Fruit fly (Drosophila melanogaster): ENCODE measurements around the gene pigs.
A peak's percentile ranks its signal among the peaks of the same experiment; 100 is the strongest.

The pigs gene

DNA sequence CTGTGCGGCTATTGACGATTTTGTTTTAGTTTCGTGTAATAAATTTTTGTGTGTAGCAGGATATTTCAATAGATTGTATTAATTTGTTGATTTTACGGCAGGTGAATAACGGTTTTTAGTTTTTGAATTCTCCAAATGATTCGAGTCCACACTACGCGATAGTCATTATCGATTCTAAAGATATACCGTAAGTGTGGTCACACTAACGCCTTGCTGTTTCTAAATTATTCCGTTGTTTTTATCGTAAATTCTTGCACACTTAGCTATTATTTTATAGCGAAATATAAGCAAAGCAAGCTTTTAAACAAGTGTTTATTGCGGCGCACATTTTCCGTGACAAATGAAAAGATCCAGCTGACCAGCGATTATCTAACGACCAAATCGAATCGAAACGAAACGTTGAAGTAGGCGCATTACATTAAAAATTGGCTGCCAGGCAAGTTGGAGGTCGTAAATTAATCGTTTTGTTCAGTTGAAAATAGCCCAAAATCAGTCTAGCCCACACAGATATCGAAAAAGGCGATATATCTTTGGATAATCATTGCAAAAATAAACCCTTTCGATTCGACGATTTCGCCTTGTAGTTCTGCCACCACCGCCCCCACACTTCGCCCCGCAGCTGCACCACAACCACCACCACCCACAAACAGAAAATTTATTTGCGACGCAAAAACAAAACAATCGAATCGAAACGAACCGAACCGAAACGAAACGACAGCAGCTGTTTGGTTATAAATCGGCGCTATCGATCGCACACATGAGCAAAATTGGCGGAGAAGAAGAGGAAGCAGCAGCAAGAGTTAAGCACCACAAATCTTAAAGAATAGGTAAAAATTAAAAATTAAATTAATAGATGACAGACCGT is 84.0 kb downstream of the pigs start, which contains the start of gene Pink1:
Pink1 (plus strand) TSS at position 164 of the 865 bp plus-strand sequence.
- TF ChIP-seq CG9948 (tag; optimal IDR thresholded peaks at IDR 0.05), result no peak
- TF ChIP-seq CG8301 (tag; optimal IDR thresholded peaks at IDR 0.05), result no peak
- no peak for TF ChIP-seq EcR (GFP tag; optimal IDR thresholded peaks at IDR 0.05)
- no peak for TF ChIP-seq CG34367 (tag; optimal IDR thresholded peaks at IDR 0.05)
- no peak for TF ChIP-seq Ets98B (GFP tag; IDR thresholded peaks at IDR 0.05)
- no peak for TF ChIP-seq CG4496 (GFP tag; IDR thresholded peaks at IDR 0.05)
- no peak for TF ChIP-seq CG32121 (GFP tag; IDR thresholded peaks at IDR 0.05)
- TF ChIP-seq fd96Ca (GFP tag; IDR thresholded peaks at IDR 0.05), result no peak
- TF ChIP-seq Pif1A (GFP tag; optimal IDR thresholded peaks at IDR 0.05), result no peak
- TF ChIP-seq gl (tag; optimal IDR thresholded peaks at IDR 0.05), result no peak
- no peak for TF ChIP-seq CG15710 (tag; optimal IDR thresholded peaks at IDR 0.05)
- TF ChIP-seq D1 (tag; optimal IDR thresholded peaks at IDR 0.05), result no peak
- TF ChIP-seq CG14655 (GFP tag; optimal IDR thresholded peaks at IDR 0.05), result no peak
- no peak for TF ChIP-seq CG13204 (GFP tag; optimal IDR thresholded peaks at IDR 0.05)
- no peak for TF ChIP-seq CG8159 (tag; optimal IDR thresholded peaks at IDR 0.05)
- TF ChIP-seq CG17806 (tag; optimal IDR thresholded peaks at IDR 0.05), result no peak

- TF ChIP-seq CG14655 (GFP tag; optimal IDR thresholded peaks at IDR 0.05) (no peak), D1 (tag; optimal IDR thresholded peaks at IDR 0.05) (no peak), EcR (GFP tag; optimal IDR thresholded peaks at IDR 0.05) (peak; percentile 43)
Measured at dm6 chrX:6687267-6687666, 87.4 kb downstream of the pigs start, which contains the start of gene CG44303. Gene CG44303 (minus strand): TSS chrX:6687420.

dm6 chrX:6688620-6689400 is 88.9 kb downstream of the pigs start, which contains the start of gene CG3184:
Gene CG3184 (minus strand): TSS chrX:6688774.
- no peak for TF ChIP-seq rn (GFP tag; IDR thresholded peaks at IDR 0.05)
- TF ChIP-seq CG32121 (GFP tag; IDR thresholded peaks at IDR 0.05), result no peak
- TF ChIP-seq gl (tag; optimal IDR thresholded peaks at IDR 0.05), result no peak
- no peak for TF ChIP-seq EcR (GFP tag; optimal IDR thresholded peaks at IDR 0.05)
- no peak for TF ChIP-seq Pif1A (GFP tag; optimal IDR thresholded peaks at IDR 0.05)
- TF ChIP-seq CG4496 (GFP tag; IDR thresholded peaks at IDR 0.05), result no peak
- TF ChIP-seq CG34367 (tag; optimal IDR thresholded peaks at IDR 0.05), result no peak
- no peak for TF ChIP-seq CG13204 (GFP tag; optimal IDR thresholded peaks at IDR 0.05)
- no peak for TF ChIP-seq CG10348 (GFP tag; IDR thresholded peaks at IDR 0.05)
- no peak for TF ChIP-seq fd96Ca (GFP tag; IDR thresholded peaks at IDR 0.05)
- TF ChIP-seq Pif1B (GFP tag; optimal IDR thresholded peaks at IDR 0.05), result no peak

- TF ChIP-seq CG10348 (GFP tag; IDR thresholded peaks at IDR 0.05), result no peak
- TF ChIP-seq CG32121 (GFP tag; IDR thresholded peaks at IDR 0.05), result 0 out of 2 replicates have a peak, but pooled peaks have one; percentile 18
- no peak for TF ChIP-seq CG17806 (tag; optimal IDR thresholded peaks at IDR 0.05)
- no peak for TF ChIP-seq gl (tag; optimal IDR thresholded peaks at IDR 0.05)
- no peak for TF ChIP-seq Pif1B (GFP tag; optimal IDR thresholded peaks at IDR 0.05)
- no peak for TF ChIP-seq CG12605 (GFP tag; IDR thresholded peaks at IDR 0.05)
- TF ChIP-seq CG4496 (GFP tag; IDR thresholded peaks at IDR 0.05), result no peak
- TF ChIP-seq CG8159 (tag; optimal IDR thresholded peaks at IDR 0.05), result no peak
- TF ChIP-seq rn (GFP tag; IDR thresholded peaks at IDR 0.05), result no peak
- no peak for TF ChIP-seq CG8301 (tag; optimal IDR thresholded peaks at IDR 0.05)
- no peak for TF ChIP-seq D1 (tag; optimal IDR thresholded peaks at IDR 0.05)
- peak; percentile 73 for TF ChIP-seq CG13204 (GFP tag; optimal IDR thresholded peaks at IDR 0.05)
- peak; percentile 10 for TF ChIP-seq CG15710 (tag; optimal IDR thresholded peaks at IDR 0.05)
- TF ChIP-seq CG34367 (tag; optimal IDR thresholded peaks at IDR 0.05), result no peak
- TF ChIP-seq Ets98B (GFP tag; IDR thresholded peaks at IDR 0.05), result no peak; the same call in 1 of the 2 replicates
- TF ChIP-seq CG9948 (tag; optimal IDR thresholded peaks at IDR 0.05), result no peak
Measured at dm6 chrX:6694105-6694788, 94.4 kb downstream of the pigs start.

DNA sequence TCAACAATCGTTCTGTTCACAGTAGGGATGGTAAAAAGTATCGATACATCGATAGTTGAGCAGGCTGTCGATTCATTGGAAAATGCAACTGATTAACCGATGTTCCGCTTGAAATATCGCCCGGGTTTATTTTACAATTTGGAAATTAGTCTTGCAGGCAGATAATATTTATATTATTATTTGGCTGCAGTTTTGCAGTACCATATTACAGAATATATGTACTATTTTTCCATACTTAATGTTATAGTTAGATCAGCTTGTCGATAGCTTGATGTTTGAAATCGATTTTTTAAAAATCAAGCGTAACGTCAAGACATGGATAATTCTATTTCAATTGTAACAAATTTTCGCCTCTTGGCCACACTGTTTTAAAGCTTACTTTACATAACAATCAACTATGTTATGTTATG is 95.1 kb downstream of the pigs start, which contains the start of gene CG14442:
CG14442 (minus strand) TSS at position 29 of the 410 bp plus-strand sequence.
- TF ChIP-seq fd96Ca (GFP tag; IDR thresholded peaks at IDR 0.05), result peak; percentile 11; the same call in 1 of the 3 replicates
- TF ChIP-seq CG8301 (tag; optimal IDR thresholded peaks at IDR 0.05), result no peak
- peak; percentile 21 for TF ChIP-seq CG17806 (tag; optimal IDR thresholded peaks at IDR 0.05)
- peak; percentile 30 for TF ChIP-seq CG8159 (tag; optimal IDR thresholded peaks at IDR 0.05)
- peak; percentile 36; the same call in 1 of the 3 replicates for TF ChIP-seq CG4496 (GFP tag; IDR thresholded peaks at IDR 0.05)
- TF ChIP-seq Pif1B (GFP tag; optimal IDR thresholded peaks at IDR 0.05), result peak; percentile 6
- no peak for TF ChIP-seq Snoo (tag; optimal IDR thresholded peaks at IDR 0.05)
- no peak for TF ChIP-seq gl (tag; optimal IDR thresholded peaks at IDR 0.05)
- no peak for TF ChIP-seq CG14655 (GFP tag; optimal IDR thresholded peaks at IDR 0.05)
- no peak for TF ChIP-seq CG12605 (GFP tag; IDR thresholded peaks at IDR 0.05)
- no peak for TF ChIP-seq EcR (GFP tag; optimal IDR thresholded peaks at IDR 0.05)
- no peak for TF ChIP-seq rn (GFP tag; IDR thresholded peaks at IDR 0.05)
- TF ChIP-seq Ets98B (GFP tag; IDR thresholded peaks at IDR 0.05), result peak; percentile 14; the same call in 1 of the 2 replicates
- no peak for TF ChIP-seq D1 (tag; optimal IDR thresholded peaks at IDR 0.05)
- TF ChIP-seq CG9948 (tag; optimal IDR thresholded peaks at IDR 0.05), result no peak
- no peak for TF ChIP-seq CG15710 (tag; optimal IDR thresholded peaks at IDR 0.05)
- TF ChIP-seq CG13204 (GFP tag; optimal IDR thresholded peaks at IDR 0.05), result no peak
- no peak for TF ChIP-seq CG32121 (GFP tag; IDR thresholded peaks at IDR 0.05)
- no peak for TF ChIP-seq CG10348 (GFP tag; IDR thresholded peaks at IDR 0.05)
- TF ChIP-seq Pif1A (GFP tag; optimal IDR thresholded peaks at IDR 0.05), result peak; percentile 35
- TF ChIP-seq CG34367 (tag; optimal IDR thresholded peaks at IDR 0.05), result no peak
